Worm (Caenorhabditis elegans) whole organism, late embryonic: ENCODE measurements around the gene ugt-51.

Source experiments
- F13H6.1 ChIP-seq: sonication (generic microtip); optimal IDR thresholded peaks from 2 replicates; lab custom pipeline; 2016; ENCODE audit warnings: missing genetic modification characterization, missing compliant biosample characterization
- K02D7.2 ChIP-seq: sonication (generic microtip); optimal IDR thresholded peaks from 2 replicates; lab custom pipeline; 2017; ENCODE audit warnings: mild to moderate bottlenecking, missing genetic modification characterization, missing compliant biosample characterization
- T23F11.4 ChIP-seq: fragments of 200-800 bp; sonication (Bioruptor generic); optimal IDR thresholded peaks from 2 replicates; lab custom pipeline; 2018; ENCODE audit warnings: mild to moderate bottlenecking, missing genetic modification characterization, missing compliant biosample characterization
- ahr-1 ChIP-seq: sonication (generic microtip); optimal IDR thresholded peaks from 2 replicates; lab custom pipeline; 2016; ENCODE audit warnings: missing genetic modification characterization, missing compliant biosample characterization
- ama-1 ChIP-seq: fragments of 150-350 bp; optimal IDR thresholded peaks from 2 replicates; lab custom pipeline; 2014
- ceh-2 ChIP-seq: sonication (generic microtip); optimal IDR thresholded peaks from 2 replicates; lab custom pipeline; 2016; ENCODE audit warnings: missing genotype, missing genetic modification characterization, missing compliant biosample characterization
- ceh-30 ChIP-seq: fragments of 150-350 bp; optimal IDR thresholded peaks from 2 replicates; lab custom pipeline; 2014; ENCODE audit warnings: missing biosample characterization, missing genetic modification characterization
- ceh-31 ChIP-seq: sonication (generic microtip); optimal IDR thresholded peaks from 2 replicates; lab custom pipeline; 2016; ENCODE audit warnings: missing genetic modification characterization, missing compliant biosample characterization
- ceh-34 ChIP-seq: sonication (generic microtip); optimal IDR thresholded peaks from 2 replicates; lab custom pipeline; 2016; ENCODE audit warnings: mild to moderate bottlenecking, missing genetic modification characterization, missing compliant biosample characterization
- ceh-45 ChIP-seq: fragments of 200-800 bp; sonication (Bioruptor generic); IDR thresholded peaks from 2 replicates; pipeline ENCODE4 v1.3.6; 2022; ENCODE audit warnings: missing genetic modification reagents, missing genetic modification characterization, missing compliant biosample characterization
- ceh-48 ChIP-seq: sonication (generic microtip); optimal IDR thresholded peaks from 2 replicates; lab custom pipeline; 2016; ENCODE audit warnings: missing genetic modification characterization, inconsistent platforms, missing compliant biosample characterization
- ceh-6 ChIP-seq: fragments of 200-800 bp; sonication (Bioruptor generic); optimal IDR thresholded peaks from 2 replicates; lab custom pipeline; 2018; ENCODE audit warnings: mild to moderate bottlenecking, missing genetic modification characterization, missing compliant biosample characterization
- ceh-9 ChIP-seq: sonication (generic microtip); optimal IDR thresholded peaks from 2 replicates; lab custom pipeline; 2016; ENCODE audit warnings: mild to moderate bottlenecking, missing genetic modification characterization, inconsistent platforms, missing compliant biosample characterization
- che-1 ChIP-seq: sonication (generic microtip); optimal IDR thresholded peaks from 2 replicates; lab custom pipeline; 2016; ENCODE audit warnings: mild to moderate bottlenecking, missing genetic modification characterization, missing compliant biosample characterization
- dmd-4 ChIP-seq: sonication (generic microtip); optimal IDR thresholded peaks from 2 replicates; lab custom pipeline; 2016; ENCODE audit warnings: borderline replicate concordance, missing genetic modification characterization, missing compliant biosample characterization
- dve-1 ChIP-seq: sonication (generic microtip); optimal IDR thresholded peaks from 2 replicates; lab custom pipeline; 2017; ENCODE audit warnings: antibody characterized with exemption, mild to moderate bottlenecking, missing genetic modification characterization, missing compliant biosample characterization
- elt-2 ChIP-seq: sonication (generic microtip); optimal IDR thresholded peaks from 2 replicates; lab custom pipeline; 2016; ENCODE audit warnings: missing genetic modification reagents, missing genetic modification characterization, missing compliant biosample characterization
- elt-4 ChIP-seq: sonication (generic microtip); optimal IDR thresholded peaks from 2 replicates; lab custom pipeline; 2016; ENCODE audit warnings: missing genetic modification characterization, missing compliant biosample characterization
- fax-1 ChIP-seq: sonication (generic microtip); optimal IDR thresholded peaks from 2 replicates; lab custom pipeline; 2016; ENCODE audit warnings: missing genotype, missing genetic modification characterization, missing compliant biosample characterization
- fkh-10 ChIP-seq: fragments of 150-350 bp; optimal IDR thresholded peaks from 2 replicates; lab custom pipeline; 2014; ENCODE audit warnings: missing biosample characterization, missing genetic modification reagents, missing genetic modification characterization
- fkh-6 ChIP-seq: sonication (generic microtip); optimal IDR thresholded peaks from 2 replicates; lab custom pipeline; 2016; ENCODE audit warnings: missing genetic modification characterization, missing compliant biosample characterization
- gmeb-2 ChIP-seq: sonication (generic microtip); optimal IDR thresholded peaks from 2 replicates; lab custom pipeline; 2016; ENCODE audit warnings: missing genetic modification characterization, inconsistent platforms, missing compliant biosample characterization
- hlh-13 ChIP-seq: fragments of 200-800 bp; sonication (Bioruptor generic); optimal IDR thresholded peaks from 2 replicates; lab custom pipeline; 2018; ENCODE audit warnings: mild to moderate bottlenecking, missing genetic modification characterization, missing compliant biosample characterization
- hlh-15 ChIP-seq: sonication (generic microtip); optimal IDR thresholded peaks from 2 replicates; lab custom pipeline; 2016; ENCODE audit warnings: missing genetic modification characterization, missing compliant biosample characterization
- lin-11 ChIP-seq: fragments of 200-800 bp; sonication (Bioruptor generic); optimal IDR thresholded peaks from 2 replicates; lab custom pipeline; 2018; ENCODE audit warnings: mild to moderate bottlenecking, missing genetic modification characterization, missing compliant biosample characterization
- nhr-11 ChIP-seq: fragments of 150-350 bp; optimal IDR thresholded peaks from 2 replicates; lab custom pipeline; 2014; ENCODE audit warnings: missing biosample characterization, missing genetic modification characterization
- nhr-232 ChIP-seq: sonication (generic microtip); optimal IDR thresholded peaks from 2 replicates; lab custom pipeline; 2016; ENCODE audit warnings: missing genetic modification characterization, missing compliant biosample characterization
- odd-2 ChIP-seq: sonication (generic microtip); optimal IDR thresholded peaks from 2 replicates; lab custom pipeline; 2017; ENCODE audit warnings: antibody characterized with exemption, mild to moderate bottlenecking, missing genetic modification characterization, missing compliant biosample characterization
- pag-3 ChIP-seq: sonication (generic microtip); optimal IDR thresholded peaks from 2 replicates; lab custom pipeline; 2016; ENCODE audit warnings: missing compliant biosample characterization, missing genetic modification characterization, borderline replicate concordance
- pat-9 ChIP-seq: fragments of 200-800 bp; sonication (Bioruptor generic); optimal IDR thresholded peaks from 2 replicates; lab custom pipeline; 2018; ENCODE audit warnings: mild to moderate bottlenecking, missing genetic modification characterization, moderate library complexity, missing compliant biosample characterization
- pax-1 ChIP-seq: fragments of 150-350 bp; optimal IDR thresholded peaks from 2 replicates; lab custom pipeline; 2014; ENCODE audit warnings: missing biosample characterization, missing genetic modification characterization
- pha-2 ChIP-seq: sonication (generic microtip); optimal IDR thresholded peaks from 2 replicates; lab custom pipeline; 2017; ENCODE audit warnings: mild to moderate bottlenecking, missing genetic modification characterization, missing compliant biosample characterization
- pqm-1 ChIP-seq: sonication (generic microtip); optimal IDR thresholded peaks from 2 replicates; lab custom pipeline; 2016; ENCODE audit warnings: missing genetic modification characterization, missing compliant biosample characterization
- pros-1 ChIP-seq: fragments of 150-350 bp; optimal IDR thresholded peaks from 2 replicates; lab custom pipeline; 2014; ENCODE audit warnings: missing biosample characterization, missing genetic modification reagents, missing genetic modification characterization
- ref-2 ChIP-seq: sonication (generic microtip); optimal IDR thresholded peaks from 2 replicates; lab custom pipeline; 2016; ENCODE audit warnings: missing genetic modification characterization, missing compliant biosample characterization
- rnt-1 ChIP-seq: sonication (generic microtip); optimal IDR thresholded peaks from 2 replicates; lab custom pipeline; 2016; ENCODE audit warnings: missing genetic modification characterization, missing compliant biosample characterization
- sox-4 ChIP-seq: sonication (generic microtip); optimal IDR thresholded peaks from 2 replicates; lab custom pipeline; 2017; ENCODE audit warnings: mild to moderate bottlenecking, missing genetic modification characterization, inconsistent platforms, missing compliant biosample characterization
- unc-55 ChIP-seq: sonication (generic microtip); optimal IDR thresholded peaks from 2 replicates; lab custom pipeline; 2017; ENCODE audit warnings: missing biosample characterization, missing genetic modification reagents, missing genetic modification characterization
- zip-5 ChIP-seq: sonication (generic microtip); optimal IDR thresholded peaks from 2 replicates; lab custom pipeline; 2016; ENCODE audit warnings: missing genetic modification characterization, missing compliant biosample characterization
- ztf-16 ChIP-seq: sonication (generic microtip); optimal IDR thresholded peaks from 2 replicates; lab custom pipeline; 2017; ENCODE audit warnings: missing genetic modification characterization, missing compliant biosample characterization

The ugt-51 gene

ce11 chrV:5158302-5158701 lies 18.8 kb downstream of the ugt-51 start, which contains the start of gene abu-15:
Gene abu-15, plus strand, starts transcription at chrV:5158602.
- TF ChIP-seq pha-2 (tag; lab: Kevin White, UChicago) (no peak), unc-55 (GFP tag; lab: Kevin White, UChicago) (no peak), ref-2 (tag; lab: Kevin White, UChicago) (no peak), pag-3 (tag; lab: Kevin White, UChicago) (no peak), pax-1 (tag; lab: Kevin White, UChicago) (no peak), ahr-1 (tag; lab: Kevin White, UChicago) (no peak), sox-4 (tag; lab: Kevin White, UChicago) (no peak), fkh-10 (GFP tag; lab: Kevin White, UChicago) (no peak), hlh-15 (no peak), fax-1 (tag; lab: Kevin White, UChicago) (no peak), zip-5 (no peak), dmd-4 (tag; lab: Kevin White, UChicago) (no peak), ceh-31 (tag; lab: Kevin White, UChicago) (no peak), elt-4 (tag; lab: Kevin White, UChicago) (no peak)

- no peak for TF ChIP-seq pros-1 (tag; lab: Kevin White, UChicago)
- no peak for TF ChIP-seq lin-11 (tag; lab: Kevin White, UChicago)
- TF ChIP-seq ama-1 (lab: Kevin White, UChicago) = no peak
These were observed 19.4 kb downstream of the ugt-51 start, which contains the start of gene srx-39 for ce11 chrV:5157660-5158059. Gene srx-39, minus strand, starts transcription at chrV:5157760.

DNA sequence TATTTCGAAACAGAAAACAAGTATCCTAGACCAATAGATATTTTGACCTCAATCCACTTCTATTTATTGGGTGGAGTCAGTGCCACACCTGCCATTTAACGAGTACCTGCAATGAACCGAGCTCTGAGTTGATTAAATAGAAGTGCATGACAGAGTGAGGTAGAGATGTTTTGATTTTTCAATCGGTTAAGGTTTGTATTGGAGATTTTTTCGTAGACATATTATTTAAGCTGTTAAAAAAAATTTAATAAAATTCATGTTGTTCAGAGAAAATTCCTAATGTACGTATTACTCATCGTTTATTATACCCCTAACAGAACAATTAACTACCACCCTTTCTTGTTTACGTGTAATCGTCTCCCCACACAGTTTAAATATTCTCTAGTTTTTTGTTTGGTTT lies 21.6 kb downstream of the ugt-51 start, which contains the start of gene srx-38:
TSS of gene srx-38 (minus strand) at position 101 of the 400 bp plus-strand sequence.
- TF ChIP-seq nhr-232 (tag; lab: Kevin White, UChicago) (no peak), nhr-11 (tag; lab: Kevin White, UChicago) (no peak), ref-2 (tag; lab: Kevin White, UChicago) (no peak), ztf-16 (no peak), ceh-9 (tag; lab: Kevin White, UChicago) (no peak), pax-1 (tag; lab: Kevin White, UChicago) (no peak), elt-2 (tag; lab: Kevin White, UChicago) (no peak), sox-4 (tag; lab: Kevin White, UChicago) (no peak), ceh-34 (no peak), ceh-6 (GFP tag; lab: Kevin White, UChicago) (no peak), ceh-30 (tag; lab: Kevin White, UChicago) (no peak), K02D7.2 (tag; lab: Kevin White, UChicago) (no peak), ceh-2 (tag; lab: Kevin White, UChicago) (no peak), ama-1 (lab: Kevin White, UChicago) (no peak), F13H6.1 (tag; lab: Kevin White, UChicago) (no peak), ceh-48 (tag; lab: Kevin White, UChicago) (no peak), dve-1 (tag; lab: Kevin White, UChicago) (no peak)

DNA sequence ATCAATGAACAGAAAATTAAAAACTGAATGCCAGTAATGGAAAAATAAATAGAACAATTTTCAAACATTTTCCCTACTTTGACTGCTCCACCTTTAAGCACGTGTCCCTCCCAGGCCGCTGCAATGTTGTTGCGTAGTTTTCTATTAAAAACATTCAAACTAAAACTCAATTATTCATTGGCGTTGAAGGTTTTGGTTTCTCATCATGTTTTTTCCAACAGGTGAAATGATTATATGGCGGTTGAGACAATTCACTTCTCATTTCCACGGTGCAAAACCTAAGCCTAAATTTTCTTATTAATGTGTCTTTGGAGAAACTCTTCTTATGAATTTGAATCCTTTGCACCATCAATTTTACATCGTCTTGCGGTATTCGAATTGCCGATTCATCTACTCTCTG lies 26.2 kb downstream of the ugt-51 start, which contains the start of gene srh-130:
TSS of gene srh-130 (plus strand) at position 301 of the 400 bp plus-strand sequence.
- TF ChIP-seq ztf-16 (no peak), zip-5 (no peak), che-1 (tag; lab: Kevin White, UChicago) (no peak), hlh-13 (no peak), ceh-45 (no peak), sox-4 (tag; lab: Kevin White, UChicago) (no peak), pqm-1 (no peak), elt-4 (tag; lab: Kevin White, UChicago) (no peak), nhr-11 (tag; lab: Kevin White, UChicago) (no peak), odd-2 (tag; lab: Kevin White, UChicago) (no peak), ceh-30 (tag; lab: Kevin White, UChicago) (no peak), dve-1 (tag; lab: Kevin White, UChicago) (no peak), fkh-6 (tag; lab: Kevin White, UChicago) (no peak), pros-1 (tag; lab: Kevin White, UChicago) (no peak), rnt-1 (no peak), pat-9 (tag; lab: Kevin White, UChicago) (no peak), lin-11 (tag; lab: Kevin White, UChicago) (no peak), gmeb-2 (tag; lab: Kevin White, UChicago) (no peak), T23F11.4 (GFP tag; lab: Kevin White, UChicago) (no peak), nhr-232 (tag; lab: Kevin White, UChicago) (no peak)
